Fruit fly (Drosophila melanogaster) whole organism, embryonic: ENCODE results near the gene CG13360.

ENCODE experiments used
- BtbVII ChIP-seq: fragments of 200-800 bp; sonication (Bioruptor generic); optimal IDR thresholded peaks from 3 replicates; lab custom pipeline; 2017; ENCODE audit warnings: missing biosample characterization, mild to moderate bottlenecking, missing genetic modification characterization
- CG10321 ChIP-seq: fragments of 200-800 bp; sonication (Bioruptor generic); IDR thresholded peaks from 2 replicates; pipeline ENCODE4 v1.3.6; 2022; ENCODE audit warnings: missing biosample characterization, missing genetic modification characterization
- CG12659 ChIP-seq: fragments of 200-800 bp; sonication (Bioruptor generic); optimal IDR thresholded peaks from 3 replicates; lab custom pipeline; 2017; ENCODE audit warnings: mild to moderate bottlenecking, missing biosample characterization, missing genetic modification reagents, missing genetic modification characterization
- CG14965 ChIP-seq: fragments of 200-800 bp; sonication (Bioruptor generic); optimal IDR thresholded peaks from 2 replicates; lab custom pipeline; 2016; ENCODE audit warnings: missing biosample characterization, missing genetic modification characterization, borderline replicate concordance
- CG15269 ChIP-seq: fragments of 200-800 bp; sonication (Bioruptor generic); optimal IDR thresholded peaks from 2 replicates; lab custom pipeline; 2018; ENCODE audit warnings: missing biosample characterization, mild to moderate bottlenecking, missing genetic modification characterization, moderate library complexity
- CG17328 ChIP-seq: fragments of 200-800 bp; sonication (Bioruptor generic); IDR thresholded peaks from 2 replicates; pipeline ENCODE4 v1.3.6; 2022; ENCODE audit warnings: missing biosample characterization, missing genetic modification characterization
- CG2120 ChIP-seq: fragments of 200-800 bp; sonication (Bioruptor generic); optimal IDR thresholded peaks from 3 replicates; lab custom pipeline; 2016; ENCODE audit warnings: missing biosample characterization, missing genetic modification characterization
- CG2712 ChIP-seq: fragments of 200-800 bp; optimal IDR thresholded peaks from 3 replicates; lab custom pipeline; 2019; ENCODE audit warnings: missing biosample characterization, mild to moderate bottlenecking, missing genetic modification characterization, moderate library complexity
- CG33213 ChIP-seq: fragments of 200-800 bp; sonication (Bioruptor generic); optimal IDR thresholded peaks from 3 replicates; lab custom pipeline; 2016; ENCODE audit warnings: missing biosample characterization, missing genetic modification characterization
- CG34422 ChIP-seq: fragments of 200-800 bp; sonication (Bioruptor generic); IDR thresholded peaks from 3 replicates; pipeline ENCODE4 v1.3.6; 2022; ENCODE audit warnings: missing biosample characterization, missing genetic modification characterization
- CG4854 ChIP-seq: fragments of 200-800 bp; sonication (Bioruptor generic); optimal IDR thresholded peaks from 2 replicates; lab custom pipeline; 2016; ENCODE audit warnings: missing biosample characterization, missing genetic modification characterization, inconsistent platforms
- CG7556 ChIP-seq: fragments of 200-800 bp; sonication (Bioruptor generic); optimal IDR thresholded peaks from 2 replicates; lab custom pipeline; 2017; ENCODE audit warnings: missing biosample characterization, mild to moderate bottlenecking, missing genetic modification characterization
- CG7786 ChIP-seq: fragments of 200-800 bp; sonication (Bioruptor generic); optimal IDR thresholded peaks from 2 replicates; lab custom pipeline; 2016; ENCODE audit warnings: missing biosample characterization, missing genetic modification characterization
- CG8944 ChIP-seq: fragments of 200-800 bp; sonication (Bioruptor generic); optimal IDR thresholded peaks from 3 replicates; lab custom pipeline; 2016; ENCODE audit warnings: missing biosample characterization, missing genetic modification characterization
- CG9609 ChIP-seq: fragments of 200-800 bp; sonication (Bioruptor generic); optimal IDR thresholded peaks from 3 replicates; lab custom pipeline; 2016; ENCODE audit warnings: missing biosample characterization, missing genetic modification characterization
- CoRest ChIP-seq: fragments of 200-800 bp; sonication (Bioruptor generic); optimal IDR thresholded peaks from 3 replicates; lab custom pipeline; 2018; ENCODE audit warnings: missing biosample characterization, mild to moderate bottlenecking, missing genetic modification characterization, moderate library complexity
- D19A ChIP-seq: fragments of 200-800 bp; optimal IDR thresholded peaks from 3 replicates; lab custom pipeline; 2019; ENCODE audit warnings: missing biosample characterization, mild to moderate bottlenecking, missing genetic modification characterization, moderate library complexity
- Dfd ChIP-seq, 2 experiments: fragments of >200 bp; optimal IDR thresholded peaks; 2 replicates each; lab custom pipeline; 2017; ENCODE audit warnings: missing biosample characterization in 2 of 2, missing genetic modification characterization in 2 of 2
- Fer1 ChIP-seq: fragments of 200-800 bp; sonication (Bioruptor generic); optimal IDR thresholded peaks from 2 replicates; lab custom pipeline; 2017; ENCODE audit warnings: missing biosample characterization, mild to moderate bottlenecking, missing genetic modification characterization
- Gug ChIP-seq: fragments of 200-800 bp; sonication (Bioruptor generic); IDR thresholded peaks from 4 replicates; pipeline ENCODE4 v1.3.6; 2022; ENCODE audit warnings: missing biosample characterization, missing genetic modification characterization
- Lim3 ChIP-seq: fragments of 200-800 bp; sonication (Bioruptor generic); IDR thresholded peaks from 2 replicates; pipeline ENCODE4 v1.3.6; 2022; ENCODE audit warnings: missing biosample characterization, missing genetic modification characterization
- MBD-R2 ChIP-seq: fragments of 200-800 bp; sonication (Bioruptor generic); IDR thresholded peaks from 2 replicates; pipeline ENCODE4 v1.3.6; 2022; ENCODE audit warnings: missing biosample characterization, missing genetic modification characterization
- MESR4 ChIP-seq: fragments of 200-800 bp; sonication (Bioruptor generic); optimal IDR thresholded peaks from 2 replicates; lab custom pipeline; 2018; ENCODE audit warnings: missing biosample characterization, mild to moderate bottlenecking, missing genetic modification characterization, moderate library complexity
- MTF-1 ChIP-seq: fragments of 200-800 bp; sonication (Bioruptor generic); optimal IDR thresholded peaks from 2 replicates; lab custom pipeline; 2018; ENCODE audit warnings: missing biosample characterization, mild to moderate bottlenecking, missing genetic modification characterization, borderline replicate concordance
- Med ChIP-seq: fragments of 200-800 bp; sonication (Bioruptor generic); peaks from one replicate; lab custom pipeline; 2016; ENCODE audit warnings: missing biosample characterization, missing genetic modification characterization, mild to moderate bottlenecking, inconsistent platforms, moderate library complexity
- Mrtf ChIP-seq: fragments of 200-800 bp; sonication (Bioruptor generic); IDR thresholded peaks from 3 replicates; pipeline ENCODE4 v1.3.6; 2022; ENCODE audit warnings: missing biosample characterization, missing genetic modification characterization
- Neu2 ChIP-seq: fragments of 200-800 bp; sonication (Bioruptor generic); optimal IDR thresholded peaks from 3 replicates; lab custom pipeline; 2016; ENCODE audit warnings: missing biosample characterization, missing genetic modification characterization, borderline replicate concordance
- Oaz ChIP-seq: fragments of 200-800 bp; sonication (Bioruptor generic); IDR thresholded peaks from 2 replicates; pipeline ENCODE4 v1.3.6; 2022; ENCODE audit warnings: missing biosample characterization, missing genetic modification characterization
- Ptx1 ChIP-seq: fragments of 200-800 bp; sonication (Bioruptor generic); IDR thresholded peaks from 2 replicates; pipeline ENCODE4 v1.3.6; 2022; ENCODE audit warnings: missing biosample characterization, missing genetic modification characterization
- Xrp1 ChIP-seq: fragments of 200-800 bp; sonication (Bioruptor generic); IDR thresholded peaks from 2 replicates; pipeline ENCODE4 v1.3.6; 2022; ENCODE audit warnings: missing biosample characterization, missing genetic modification characterization
- ac ChIP-seq: fragments of 200-800 bp; sonication (Bioruptor generic); optimal IDR thresholded peaks from 3 replicates; lab custom pipeline; 2017; ENCODE audit warnings: missing biosample characterization, mild to moderate bottlenecking, missing genetic modification characterization
- croc ChIP-seq: fragments of 200-800 bp; sonication (Bioruptor generic); conservative IDR thresholded peaks from 3 replicates; pipeline ENCODE4 v1.3.6; 2022; ENCODE audit warnings: missing biosample characterization, missing genetic modification characterization
- dmrt11E ChIP-seq: fragments of 200-800 bp; sonication (Bioruptor generic); optimal IDR thresholded peaks from 3 replicates; lab custom pipeline; 2018; ENCODE audit warnings: missing biosample characterization, mild to moderate bottlenecking, missing genetic modification characterization, moderate library complexity
- fd3F ChIP-seq: fragments of 200-800 bp; sonication (Bioruptor generic); optimal IDR thresholded peaks from 2 replicates; lab custom pipeline; 2018; ENCODE audit warnings: missing biosample characterization, mild to moderate bottlenecking, missing genetic modification characterization, moderate library complexity
- fru ChIP-seq: fragments of >200 bp; optimal IDR thresholded peaks from 2 replicates; lab custom pipeline; 2017
- gcm2 ChIP-seq: fragments of 200-800 bp; sonication (Bioruptor generic); optimal IDR thresholded peaks from 2 replicates; lab custom pipeline; 2016; ENCODE audit warnings: missing biosample characterization, missing genetic modification characterization
- h ChIP-seq: fragments of >200 bp; optimal IDR thresholded peaks from 2 replicates; lab custom pipeline; 2017
- hth ChIP-seq: fragments of >200 bp; optimal IDR thresholded peaks from 2 replicates; lab custom pipeline; 2017; ENCODE audit warnings: inconsistent platforms
- jumu ChIP-seq: fragments of 200-800 bp; sonication (Bioruptor generic); optimal IDR thresholded peaks from 3 replicates; lab custom pipeline; 2016; ENCODE audit warnings: missing biosample characterization, missing genetic modification characterization
- lbe ChIP-seq: fragments of 200-800 bp; sonication (Bioruptor generic); optimal IDR thresholded peaks from 2 replicates; lab custom pipeline; 2016; ENCODE audit warnings: missing biosample characterization, mild to moderate bottlenecking, missing genetic modification characterization
- oc ChIP-seq: fragments of 200-800 bp; sonication (Bioruptor generic); optimal IDR thresholded peaks from 2 replicates; lab custom pipeline; 2018; ENCODE audit warnings: missing biosample characterization, mild to moderate bottlenecking, missing genetic modification characterization, moderate library complexity
- p53 ChIP-seq: fragments of 200-800 bp; sonication (Bioruptor generic); optimal IDR thresholded peaks from 2 replicates; lab custom pipeline; 2016; ENCODE audit warnings: missing biosample characterization, missing genetic modification characterization
- pan ChIP-seq, 4 experiments: fragments of >200 bp in 3 of 4; fragments of 200-800 bp in 1 of 4; sonication (Bioruptor generic) in 1 of 4; optimal IDR thresholded peaks in 3 of 4; IDR thresholded peaks in 1 of 4; 2 replicates each; pipeline versions ENCODE4 v1.3.6 to Lab custom; 2017 to 2022; ENCODE audit warnings: missing biosample characterization in 2 of 4, missing genetic modification characterization in 2 of 4, mixed read lengths in 1 of 4
- pum ChIP-seq: fragments of 200-800 bp; sonication (Bioruptor generic); optimal IDR thresholded peaks from 2 replicates; lab custom pipeline; 2016; ENCODE audit warnings: missing biosample characterization, missing genetic modification characterization
- rib ChIP-seq: fragments of 200-800 bp; sonication (Bioruptor generic); IDR thresholded peaks from 2 replicates; pipeline ENCODE4 v1.3.6; 2022; ENCODE audit warnings: missing biosample characterization, missing genetic modification characterization
- sens-2 ChIP-seq: fragments of 200-800 bp; sonication (Bioruptor generic); IDR thresholded peaks from 2 replicates; pipeline ENCODE4 v1.3.6; 2022; ENCODE audit warnings: missing biosample characterization, missing genetic modification characterization
- sim ChIP-seq: fragments of 200-800 bp; sonication (Bioruptor generic); IDR thresholded peaks from 2 replicates; pipeline ENCODE4 v1.3.6; 2022; ENCODE audit warnings: missing biosample characterization, missing genetic modification characterization
- sisA ChIP-seq: fragments of 200-800 bp; sonication (Bioruptor generic); IDR thresholded peaks from 2 replicates; pipeline ENCODE4 v1.3.6; 2022; ENCODE audit warnings: missing biosample characterization, missing genetic modification characterization
- trh ChIP-seq: fragments of 200-800 bp; sonication (Bioruptor generic); optimal IDR thresholded peaks from 2 replicates; lab custom pipeline; 2016; ENCODE audit warnings: missing biosample characterization, missing genetic modification characterization
- unc-4 ChIP-seq: fragments of 200-800 bp; sonication (Bioruptor generic); IDR thresholded peaks from 2 replicates; pipeline ENCODE4 v1.3.6; 2022; ENCODE audit warnings: missing biosample characterization, missing genetic modification characterization; ENCODE audit not compliant: partially characterized antibody
- unpg ChIP-seq: fragments of 200-800 bp; sonication (Bioruptor generic); optimal IDR thresholded peaks from 3 replicates; lab custom pipeline; 2018; ENCODE audit warnings: missing biosample characterization, mild to moderate bottlenecking, missing genetic modification characterization, moderate library complexity
- vfl ChIP-seq: fragments of 200-800 bp; sonication (Bioruptor generic); optimal IDR thresholded peaks from 2 replicates; lab custom pipeline; 2016; ENCODE audit warnings: missing biosample characterization, missing genetic modification characterization

CG13360 gene

DNA sequence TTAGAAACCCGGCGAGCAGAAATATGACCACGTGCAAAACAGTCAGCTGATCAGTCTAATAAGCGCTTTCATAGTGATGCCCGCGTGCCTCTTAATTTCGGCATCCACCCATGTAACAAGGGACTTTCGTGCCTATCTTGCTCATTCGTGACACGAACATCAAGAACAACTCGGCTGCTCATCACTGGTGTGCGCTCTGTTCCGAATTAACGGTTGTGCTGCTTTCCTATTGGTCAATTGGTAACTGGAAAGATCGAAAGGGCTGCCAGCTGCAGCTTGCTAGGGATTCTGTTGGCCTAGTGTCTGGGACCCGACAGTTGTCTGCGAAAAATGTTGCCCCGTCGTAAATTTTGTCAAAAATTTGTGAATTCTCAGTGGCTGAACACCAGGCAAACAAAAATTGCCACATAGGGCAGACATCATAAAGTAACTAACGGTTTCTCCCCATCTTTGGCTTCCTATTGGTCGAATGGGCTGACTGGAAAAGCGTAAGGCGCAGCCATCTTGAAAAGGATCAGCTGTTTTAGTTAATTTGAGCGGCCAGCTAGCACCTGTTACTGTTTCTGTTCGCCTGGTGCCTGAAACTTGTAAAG, 6.6 kb upstream of the CG13360 start (continued):
- TF ChIP-seq MESR4 (GFP tag; lab: Kevin White, UChicago) (peak; percentile 11), pan (optimal IDR thresholded peaks at IDR 0.05; lab: Kevin White, UChicago) (no peak), pan (GFP tag; optimal IDR thresholded peaks at IDR 0.05 in 1 of 2, IDR thresholded peaks at IDR 0.05 in 1 of 2) (no peak), p53 (GFP tag; lab: Kevin White, UChicago) (no peak), unpg (GFP tag; lab: Kevin White, UChicago) (no peak), Ptx1 (GFP tag; lab: Robert Waterston, UW) (no peak), ac (no peak), sens-2 (GFP tag; lab: Robert Waterston, UW) (no peak), dmrt11E (tag; lab: Kevin White, UChicago) (no peak), CG34422 (GFP tag; lab: Robert Waterston, UW) (no peak), MTF-1 (GFP tag; lab: Kevin White, UChicago) (no peak), CG15269 (tag; lab: Kevin White, UChicago) (no peak), CG10321 (GFP tag; lab: Robert Waterston, UW) (no peak), croc (no peak), Xrp1 (GFP tag; lab: Robert Waterston, UW) (peak; percentile 52; the same call in 1 of the 2 replicates), unc-4 (peak; percentile 93), MBD-R2 (GFP tag; lab: Robert Waterston, UW) (no peak; the same call in 1 of the 2 replicates), vfl (GFP tag; lab: Kevin White, UChicago) (peak; percentile 17), CG14965 (no peak), gcm2 (GFP tag; lab: Kevin White, UChicago) (no peak), CG4854 (GFP tag; lab: Kevin White, UChicago) (no peak), CoRest (tag; lab: Kevin White, UChicago) (peak; percentile 27), CG33213 (peak; percentile 98), CG8944 (GFP tag; lab: Kevin White, UChicago) (no peak), oc (tag; lab: Kevin White, UChicago) (peak; percentile 49), Neu2 (GFP tag; lab: Kevin White, UChicago) (no peak), D19A (tag; lab: Kevin White, UChicago) (no peak), Gug (peak; percentile 11; the same call in 1 of the 4 replicates), pum (no peak), sisA (GFP tag; lab: Robert Waterston, UW) (no peak), hth (lab: Kevin White, UChicago) (no peak), Med (GFP tag; lab: Kevin White, UChicago) (peak; percentile 85), Oaz (GFP tag; lab: Robert Waterston, UW) (no peak), trh (GFP tag; lab: Kevin White, UChicago) (no peak), fru (no peak), CG9609 (GFP tag; lab: Kevin White, UChicago) (no peak), rib (GFP tag; lab: Robert Waterston, UW) (peak; percentile 46; the same call in 1 of the 2 replicates), CG17328 (GFP tag; lab: Robert Waterston, UW) (no peak), BtbVII (GFP tag; lab: Kevin White, UChicago) (no peak), CG7786 (no peak), Lim3 (GFP tag; lab: Robert Waterston, UW) (no peak), CG12659 (GFP tag; lab: Kevin White, UChicago) (no peak), lbe (GFP tag; lab: Kevin White, UChicago) (peak; percentile 46), CG7556 (GFP tag; lab: Kevin White, UChicago) (no peak), Dfd (GFP tag; optimal IDR thresholded peaks at IDR 0.05; lab: Kevin White, UChicago) (no peak), sim (GFP tag; lab: Robert Waterston, UW) (no peak), h (no peak), fd3F (GFP tag; lab: Kevin White, UChicago) (no peak), jumu (GFP tag; lab: Kevin White, UChicago) (no peak), CG2712 (tag; lab: Kevin White, UChicago) (peak; percentile 20), Mrtf (no peak), CG2120 (GFP tag; lab: Kevin White, UChicago) (peak; percentile 53), Fer1 (peak; percentile 5)
